Worm (Caenorhabditis elegans): Measurements from ENCODE around the gene M03E7.2.

DNA sequence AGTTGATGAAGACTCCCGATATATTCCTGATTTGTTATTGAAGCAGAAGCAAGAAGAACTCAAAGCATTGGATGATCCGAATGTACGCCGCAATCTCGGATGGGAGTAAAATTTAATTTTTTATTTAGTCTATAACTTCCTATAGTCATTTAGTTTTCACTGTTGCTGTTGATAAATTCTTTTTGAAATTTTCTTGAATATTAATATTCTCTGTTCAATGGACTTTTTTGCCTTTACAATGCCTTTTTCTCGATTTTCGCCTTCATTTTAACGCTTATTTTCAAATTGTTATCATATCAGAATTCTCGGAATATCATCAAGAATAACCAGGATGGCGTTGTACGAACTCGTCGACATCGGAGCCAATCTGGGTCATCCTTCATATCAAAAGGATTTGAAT is 23.1 kb upstream of the M03E7.2 start, which contains the start of gene crn-2:
- TF ChIP-seq ama-1 (optimal IDR thresholded peaks at IDR 0.05) (no peak), nhr-28 (tag; optimal IDR thresholded peaks at IDR 0.05) (no peak), hlh-30 (tag; optimal IDR thresholded peaks at IDR 0.05; ENCODE audit: insufficient read depth) (no peak), Y48G9A.11 (GFP tag; IDR thresholded peaks at IDR 0.05) (no peak), ztf-7 (tag; optimal IDR thresholded peaks at IDR 0.05) (no peak), unc-39 (tag; optimal IDR thresholded peaks at IDR 0.05) (no peak), nhr-42 (GFP tag; IDR thresholded peaks at IDR 0.05) (no peak), skn-1 (tag; optimal IDR thresholded peaks at IDR 0.05) (no peak), nhr-76 (tag; optimal IDR thresholded peaks at IDR 0.05) (no peak), pha-4 (GFP tag; IDR thresholded peaks at IDR 0.05) (no peak), pha-4 (tag; optimal IDR thresholded peaks at IDR 0.05) (no peak), nhr-6 (tag; optimal IDR thresholded peaks at IDR 0.05) (no peak), nhr-237 (tag; optimal IDR thresholded peaks at IDR 0.05) (no peak), zag-1 (tag; optimal IDR thresholded peaks at IDR 0.05) (no peak), mep-1 (tag; optimal IDR thresholded peaks at IDR 0.05) (no peak)

All from whole organism, L4 larva.